Fruit fly (Drosophila melanogaster): ENCODE data around the gene Aduk.

- TF ChIP-seq pad (GFP tag; optimal IDR thresholded peaks at IDR 0.05) (no peak), tj (GFP tag; optimal IDR thresholded peaks at IDR 0.05) (no peak), CG7045 (GFP tag; optimal IDR thresholded peaks at IDR 0.05) (no peak), CG11617 (GFP tag; optimal IDR thresholded peaks at IDR 0.05) (no peak), kay (GFP tag; ENCODE audit: borderline replicate concordance) (no peak), CG12768 (GFP tag; optimal IDR thresholded peaks at IDR 0.05) (no peak), bab1 (GFP tag; optimal IDR thresholded peaks at IDR 0.05) (no peak), cnc (optimal IDR thresholded peaks at IDR 0.05) (no peak), Hr96 (GFP tag; optimal IDR thresholded peaks at IDR 0.05) (no peak)
Observed at dm6 chr3R:9359393-9359792, 24.9 kb upstream of the Aduk start.
